Worm (Caenorhabditis elegans) whole organism, dauer: ENCODE data around the gene mxl-1.
"Not testable (repeated sequence)": the region's sequence is repeated elsewhere in the genome, so short reads cannot be mapped to it uniquely, and the experiment has no call there.

ENCODE experiments used
- unc-62 ChIP-seq: sonication (generic microtip); optimal IDR thresholded peaks from 2 replicates; lab custom pipeline; 2017; ENCODE audit warnings: missing biosample characterization, missing genetic modification reagents, missing genetic modification characterization

Gene mxl-1

DNA sequence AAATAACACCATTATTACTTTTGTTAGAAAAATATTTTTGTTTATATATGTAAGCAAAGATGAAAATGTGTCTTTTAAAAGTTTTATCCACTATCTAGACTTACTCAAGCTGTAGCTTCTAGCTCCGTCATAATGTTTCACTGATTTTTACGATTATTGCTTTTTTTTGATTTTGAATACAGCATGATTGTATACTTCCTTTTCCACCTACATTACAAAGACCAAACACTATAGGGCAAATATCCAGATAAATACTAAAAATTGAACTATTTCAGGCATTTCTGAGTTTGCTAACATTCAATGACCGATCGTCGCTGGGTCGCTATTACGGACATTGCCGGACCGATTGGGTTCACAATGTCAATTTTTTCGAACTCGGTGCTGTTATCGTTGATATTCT, 22.0 kb downstream of the mxl-1 start, which contains the start of gene str-116:
Gene str-116 (plus strand): TSS at position 301 of the 400 bp plus-strand sequence.
- TF ChIP-seq unc-62 (GFP tag; lab: Kevin White, UChicago), result no peak

DNA sequence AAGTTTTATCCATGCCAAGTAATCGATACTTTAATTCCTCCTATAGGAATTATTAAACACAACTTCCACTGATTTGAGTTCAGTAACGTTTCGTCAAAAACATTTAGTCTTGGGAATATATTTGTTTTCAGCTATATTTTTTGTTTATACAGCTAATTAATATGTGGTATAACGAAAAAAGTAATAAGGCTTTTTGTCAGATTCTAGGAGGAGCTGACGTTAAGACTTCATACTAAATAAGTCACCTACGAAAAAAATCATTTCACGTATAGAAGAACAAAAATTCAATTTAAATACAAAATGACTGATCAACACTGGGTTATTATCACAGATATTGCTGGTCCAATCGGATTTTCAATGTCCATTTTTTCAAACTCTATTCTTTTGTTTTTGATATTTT, 24.2 kb downstream of the mxl-1 start, which contains the start of gene str-115:
Gene str-115 (plus strand): TSS at position 301 of the 400 bp plus-strand sequence.
- no peak for TF ChIP-seq unc-62 (GFP tag; lab: Kevin White, UChicago)

DNA sequence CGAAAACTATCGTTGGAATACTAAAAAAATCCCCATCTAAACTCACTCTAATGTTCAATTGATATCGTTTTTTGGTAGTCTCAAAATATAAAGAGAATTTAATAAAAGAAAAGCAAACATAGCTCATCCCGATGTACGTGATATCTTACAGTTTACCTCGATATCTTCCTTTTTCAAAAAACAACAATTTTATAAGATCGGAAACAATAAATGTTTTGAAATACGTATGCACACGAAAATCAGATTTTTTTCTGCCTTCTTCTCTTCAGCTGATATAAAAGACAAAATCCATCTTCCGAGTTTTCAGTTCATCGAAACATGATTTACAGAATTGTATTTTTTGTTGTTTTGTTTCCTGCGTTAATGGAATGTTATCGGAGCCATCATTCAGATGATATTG, 26.4 kb downstream of the mxl-1 start, which contains the start of gene clec-222:
Gene clec-222 (plus strand): TSS at position 301 of the 400 bp plus-strand sequence.
- TF ChIP-seq unc-62 (GFP tag; lab: Kevin White, UChicago), result no peak

DNA sequence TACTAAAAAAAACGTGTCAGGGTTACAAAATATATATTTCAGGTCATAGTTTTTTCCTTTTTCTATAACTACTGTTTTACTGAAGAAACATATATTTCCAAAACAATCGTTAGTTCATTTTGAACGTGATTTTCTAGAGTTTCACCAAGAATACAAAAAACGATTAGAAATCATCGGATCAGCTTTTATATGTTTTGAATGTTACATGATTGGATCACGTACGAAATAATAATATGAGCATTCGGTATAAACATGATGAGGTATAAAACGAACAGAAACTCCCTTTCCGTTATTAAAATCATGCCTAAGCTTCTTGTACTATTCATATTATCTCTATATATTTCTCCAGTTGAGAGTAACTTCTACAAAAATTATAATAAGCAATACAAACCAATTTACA, 28.2 kb downstream of the mxl-1 start, which contains the start of gene clec-223:
Gene clec-223 (plus strand): TSS at position 301 of the 400 bp plus-strand sequence.
- no peak for TF ChIP-seq unc-62 (GFP tag; lab: Kevin White, UChicago)

DNA sequence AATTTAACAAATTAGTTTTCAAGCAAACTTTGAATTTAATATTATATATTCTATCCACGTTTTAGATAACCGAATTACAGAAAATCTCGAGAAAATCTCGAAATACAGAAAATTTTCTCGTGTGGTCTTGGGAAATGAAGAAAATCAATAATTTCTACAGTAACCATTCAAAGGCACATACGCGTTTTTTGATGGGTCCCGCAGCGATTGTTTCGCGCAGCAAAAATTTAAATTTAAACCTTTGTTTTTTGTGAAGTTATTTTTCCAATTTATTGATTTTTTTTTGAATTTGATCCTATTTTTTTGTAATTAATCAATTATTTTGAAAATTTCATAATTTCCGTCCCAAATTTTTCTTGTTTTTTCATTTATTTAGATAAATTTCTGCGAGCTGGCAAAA, 34.9 kb downstream of the mxl-1 start:
- TF ChIP-seq unc-62 (GFP tag; lab: Kevin White, UChicago), result no peak

DNA sequence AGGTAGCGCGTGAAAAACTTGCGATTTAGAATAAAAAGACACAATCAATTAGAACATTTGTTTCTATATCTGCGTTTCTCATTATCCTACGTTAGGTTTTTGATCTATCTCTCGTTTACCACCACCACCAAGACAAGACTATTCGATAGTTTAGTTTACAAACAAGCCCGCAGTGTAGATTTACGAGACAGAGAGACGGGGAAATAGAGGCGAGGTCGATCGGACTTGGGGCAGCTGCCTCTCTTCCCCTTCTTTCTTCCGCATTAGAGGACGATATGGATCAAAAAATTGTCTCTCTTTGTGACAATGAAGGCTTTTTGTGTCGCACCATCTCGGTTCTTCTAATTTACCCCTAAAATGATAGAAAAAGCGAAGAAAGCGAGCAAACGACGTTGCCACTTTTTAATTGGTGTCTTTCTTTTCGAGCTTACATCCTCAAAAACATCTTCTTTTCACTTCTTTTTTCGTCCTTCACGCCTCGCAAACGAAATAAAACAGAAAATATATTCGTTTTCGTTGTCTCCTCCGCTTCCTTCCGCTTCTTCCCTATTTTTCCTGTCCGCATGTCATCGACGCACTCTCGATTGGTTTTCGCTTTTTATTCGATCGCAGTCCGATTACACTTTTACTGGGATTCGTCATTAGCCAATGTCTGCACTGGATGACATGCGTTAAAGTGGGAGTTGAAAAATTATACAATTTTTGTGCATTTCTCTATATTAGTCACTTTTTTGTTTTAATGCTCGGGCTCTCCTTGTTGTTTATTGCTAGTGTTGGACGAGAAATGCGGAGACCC, 37.0 kb downstream of the mxl-1 start:
- TF ChIP-seq unc-62 (GFP tag; lab: Kevin White, UChicago), result no peak

DNA sequence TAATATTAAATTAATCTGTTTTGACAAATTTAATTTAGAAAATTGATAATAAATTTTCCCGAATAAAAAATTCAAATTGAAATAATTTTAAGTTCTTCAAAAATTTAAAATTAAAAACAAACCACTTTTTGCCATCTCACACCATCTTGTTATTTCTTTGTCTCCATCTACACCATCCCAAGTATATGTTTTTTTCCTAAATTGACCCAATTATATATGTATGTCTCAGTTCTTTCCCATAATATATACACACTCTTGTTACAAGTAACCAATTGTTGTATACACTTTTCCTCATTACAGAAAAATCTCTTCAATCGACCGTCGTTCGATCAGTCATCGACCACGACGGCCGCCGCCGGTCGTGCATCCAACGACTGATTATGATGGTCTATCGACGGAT, 37.6 kb downstream of the mxl-1 start, which contains the start of gene gly-20:
Gene gly-20 (plus strand): TSS at position 301 of the 400 bp plus-strand sequence.
- TF ChIP-seq unc-62 (GFP tag; lab: Kevin White, UChicago), result no peak

DNA sequence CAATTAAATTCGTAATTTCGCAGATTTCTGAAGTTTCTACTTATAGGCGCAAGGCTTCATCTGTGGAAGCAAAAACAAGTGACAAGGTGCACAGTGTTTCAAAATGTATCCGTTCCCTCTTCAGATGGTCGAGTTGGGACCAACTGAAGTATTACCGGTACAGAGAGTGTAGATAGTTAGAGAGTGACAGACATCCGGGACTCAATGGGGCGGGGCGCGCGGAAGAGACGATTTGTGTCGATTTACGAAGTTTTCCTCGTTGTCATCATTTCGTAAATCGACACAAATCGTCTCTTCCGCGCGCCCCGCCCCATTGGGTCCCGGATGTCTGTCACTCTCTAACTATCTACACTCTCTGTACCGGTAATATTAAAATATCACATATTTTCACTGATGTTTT, 41.5 kb downstream of the mxl-1 start, which contains the start of gene C03E10.3:
Gene C03E10.3 (plus strand): TSS at position 301 of the 400 bp plus-strand sequence.
- TF ChIP-seq unc-62 (GFP tag; lab: Kevin White, UChicago), result not testable (repeated sequence)

DNA sequence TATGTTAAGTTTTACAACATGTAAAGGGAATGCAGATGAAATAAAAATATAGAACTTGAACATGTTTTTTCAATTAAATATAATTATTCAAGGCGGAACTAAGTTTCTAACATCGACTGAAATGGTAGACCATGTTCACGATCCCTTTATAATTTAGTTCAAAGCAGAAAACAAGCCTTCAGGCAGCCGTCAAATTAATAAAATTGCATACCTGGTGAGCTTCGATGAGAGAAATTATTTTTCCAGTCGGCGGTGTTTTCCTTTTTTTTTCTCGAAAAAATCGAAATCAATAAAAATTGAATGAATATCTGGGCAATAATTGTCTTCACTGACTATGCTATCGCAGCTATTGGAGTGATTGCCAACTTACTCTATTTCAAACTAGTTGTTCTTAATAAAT, 46.2 kb downstream of the mxl-1 start, which contains the start of gene C03E10.1:
Gene C03E10.1 (plus strand): TSS at position 301 of the 400 bp plus-strand sequence.
- no peak for TF ChIP-seq unc-62 (GFP tag; lab: Kevin White, UChicago)

DNA sequence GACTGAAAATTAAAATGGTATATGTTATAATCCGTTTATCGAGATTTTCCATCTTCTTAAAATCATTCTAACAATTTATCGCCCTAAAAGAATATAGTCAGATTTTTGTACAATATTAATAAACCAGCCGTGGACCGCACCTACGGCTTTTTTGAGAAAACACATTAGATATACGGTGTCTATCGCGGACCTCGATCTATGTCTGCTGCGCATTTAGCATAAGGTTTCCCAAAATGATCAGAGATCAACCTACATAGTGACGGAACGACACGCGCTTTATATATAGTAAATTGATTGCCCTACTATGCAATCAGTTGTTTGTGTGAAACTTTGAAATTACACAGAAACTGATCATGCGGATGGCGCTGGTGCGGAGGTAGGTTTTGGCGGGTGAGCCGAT, 48.0 kb downstream of the mxl-1 start:
- no peak for TF ChIP-seq unc-62 (GFP tag; lab: Kevin White, UChicago)

DNA sequence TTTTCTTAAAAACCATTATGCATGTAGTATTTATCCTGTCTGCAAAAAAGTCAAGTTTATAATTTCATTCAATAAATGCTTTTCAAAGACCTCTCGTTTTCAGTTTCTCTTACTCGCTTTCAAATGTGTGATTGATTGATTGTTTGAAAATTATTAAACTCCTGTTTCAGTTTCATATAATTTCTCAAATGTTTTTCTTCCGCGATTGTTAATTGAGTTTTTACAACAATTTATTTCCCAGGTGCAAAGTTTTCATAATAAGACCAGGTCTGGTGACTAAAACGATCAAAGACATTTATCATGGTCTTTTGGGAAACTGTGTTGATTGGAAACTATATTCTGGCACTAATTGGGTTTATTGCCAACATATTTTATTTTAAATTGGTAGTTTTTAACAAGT, 49.8 kb downstream of the mxl-1 start, which contains the start of gene T03F7.6:
Gene T03F7.6 (plus strand): TSS at position 301 of the 400 bp plus-strand sequence.
- no peak for TF ChIP-seq unc-62 (GFP tag; lab: Kevin White, UChicago)
